Fruit fly (Drosophila melanogaster): ENCODE data around the gene hdly.
A peak's percentile ranks its signal among the peaks of the same experiment; 100 is the strongest.

The hdly gene

DNA sequence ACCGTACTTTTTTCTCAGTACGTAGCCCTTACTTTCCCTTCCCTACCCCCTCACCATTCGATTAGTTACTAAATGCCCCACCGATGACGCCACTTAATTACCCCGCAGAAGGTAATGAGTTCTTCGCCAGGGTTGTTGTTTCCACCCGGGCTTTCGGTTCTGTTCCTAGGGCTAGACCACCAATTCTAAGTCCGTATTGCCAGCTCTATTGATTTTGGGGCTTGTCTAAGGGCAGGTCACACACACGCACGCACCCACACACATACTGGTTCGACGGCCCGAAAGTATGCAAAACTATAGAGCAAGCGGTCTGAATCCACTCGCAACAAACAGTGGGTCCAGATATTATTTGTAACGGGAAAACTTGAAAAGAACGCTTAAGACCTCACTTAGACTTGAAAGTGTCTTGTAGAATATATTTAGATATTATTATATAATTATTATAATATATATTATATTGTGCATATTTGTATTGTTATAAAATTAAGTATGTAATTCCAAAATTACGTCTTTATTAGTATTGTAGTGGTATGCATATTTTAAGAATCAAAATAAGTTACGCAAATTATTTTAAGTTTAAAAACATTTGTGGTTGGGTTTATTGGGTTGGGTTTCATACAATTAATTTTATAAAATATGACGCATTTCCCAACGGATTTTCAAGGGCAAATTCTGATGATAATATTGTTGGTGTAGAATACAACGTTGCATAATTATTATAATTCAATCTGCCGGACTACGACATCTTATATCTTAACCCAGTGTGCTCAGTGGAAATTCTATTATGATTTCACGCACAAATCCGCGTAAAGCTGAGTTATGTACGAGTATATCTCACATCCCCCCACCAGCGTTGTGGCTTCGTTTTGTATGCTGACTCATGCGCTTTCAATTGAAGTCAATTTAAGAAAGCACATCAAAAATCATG, 35.9 kb downstream of the hdly start:
- peak; percentile 9 for TF ChIP-seq CG8159 (tag; optimal IDR thresholded peaks at IDR 0.05)
- TF ChIP-seq CG4496 (GFP tag; IDR thresholded peaks at IDR 0.05): peak; percentile 18; the same call in 1 of the 3 replicates
- no peak for TF ChIP-seq CG8301 (tag; optimal IDR thresholded peaks at IDR 0.05)
- TF ChIP-seq CG34367 (tag; optimal IDR thresholded peaks at IDR 0.05): no peak
- no peak for TF ChIP-seq EcR (GFP tag; optimal IDR thresholded peaks at IDR 0.05)
- peak; percentile 23 for TF ChIP-seq CG32121 (GFP tag; IDR thresholded peaks at IDR 0.05)
- TF ChIP-seq CG13204 (GFP tag; optimal IDR thresholded peaks at IDR 0.05): no peak
- TF ChIP-seq Pif1B (GFP tag; optimal IDR thresholded peaks at IDR 0.05): no peak
- no peak for TF ChIP-seq Ets98B (GFP tag; IDR thresholded peaks at IDR 0.05)
- no peak for TF ChIP-seq gl (tag; optimal IDR thresholded peaks at IDR 0.05)
- no peak for TF ChIP-seq D1 (tag; optimal IDR thresholded peaks at IDR 0.05)
- TF ChIP-seq Snoo (tag; optimal IDR thresholded peaks at IDR 0.05): no peak
- TF ChIP-seq CG17806 (tag; optimal IDR thresholded peaks at IDR 0.05): no peak
- TF ChIP-seq rn (GFP tag; IDR thresholded peaks at IDR 0.05): no peak
- TF ChIP-seq CG14655 (GFP tag; optimal IDR thresholded peaks at IDR 0.05): no peak
- TF ChIP-seq CG9948 (tag; optimal IDR thresholded peaks at IDR 0.05): peak; percentile 14
- peak; percentile 6 for TF ChIP-seq Pif1A (GFP tag; optimal IDR thresholded peaks at IDR 0.05)
- no peak for TF ChIP-seq CG12605 (GFP tag; IDR thresholded peaks at IDR 0.05)

DNA sequence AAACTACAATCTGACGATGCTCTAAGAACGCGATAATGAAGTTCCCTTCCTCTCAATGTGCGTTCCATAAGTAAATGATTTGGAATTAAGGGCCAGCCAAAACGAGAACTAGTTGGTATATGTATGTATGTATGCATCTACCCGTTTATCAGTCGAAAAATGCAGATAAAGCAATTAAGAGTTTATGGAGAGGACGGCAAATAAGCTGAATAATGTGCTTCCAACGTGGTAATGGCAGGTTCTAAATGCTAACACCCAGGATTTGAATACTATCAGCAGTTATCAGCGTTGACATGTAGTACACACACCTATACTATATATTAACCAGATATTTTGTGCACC, 36.6 kb downstream of the hdly start:
- TF ChIP-seq CG8159 (tag; optimal IDR thresholded peaks at IDR 0.05): no peak
- TF ChIP-seq Ets98B (GFP tag; IDR thresholded peaks at IDR 0.05): no peak
- TF ChIP-seq CG10348 (GFP tag; IDR thresholded peaks at IDR 0.05): no peak

dm6 chr3R:20951353-20951955, 37.4 kb downstream of the hdly start:
- no peak for TF ChIP-seq gl (tag; optimal IDR thresholded peaks at IDR 0.05)
- TF ChIP-seq CG17806 (tag; optimal IDR thresholded peaks at IDR 0.05): no peak
- TF ChIP-seq CG4496 (GFP tag; IDR thresholded peaks at IDR 0.05): no peak
- TF ChIP-seq fd96Ca (GFP tag; IDR thresholded peaks at IDR 0.05): no peak
- peak; percentile 19 for TF ChIP-seq EcR (GFP tag; optimal IDR thresholded peaks at IDR 0.05)

- TF ChIP-seq CG12605 (GFP tag; IDR thresholded peaks at IDR 0.05) (no peak), fd96Ca (GFP tag; IDR thresholded peaks at IDR 0.05) (no peak), CG17806 (tag; optimal IDR thresholded peaks at IDR 0.05) (no peak), CG9948 (tag; optimal IDR thresholded peaks at IDR 0.05) (no peak), CG15710 (tag; optimal IDR thresholded peaks at IDR 0.05) (no peak), CG4496 (GFP tag; IDR thresholded peaks at IDR 0.05) (no peak), rn (GFP tag; IDR thresholded peaks at IDR 0.05) (no peak), CG34367 (tag; optimal IDR thresholded peaks at IDR 0.05) (no peak), Pif1B (GFP tag; optimal IDR thresholded peaks at IDR 0.05) (no peak), Ets98B (GFP tag; IDR thresholded peaks at IDR 0.05) (no peak), gl (tag; optimal IDR thresholded peaks at IDR 0.05) (no peak), EcR (GFP tag; optimal IDR thresholded peaks at IDR 0.05) (no peak), CG13204 (GFP tag; optimal IDR thresholded peaks at IDR 0.05) (no peak)
These were observed 38.4 kb downstream of the hdly start for dm6 chr3R:20952423-20953013.

DNA sequence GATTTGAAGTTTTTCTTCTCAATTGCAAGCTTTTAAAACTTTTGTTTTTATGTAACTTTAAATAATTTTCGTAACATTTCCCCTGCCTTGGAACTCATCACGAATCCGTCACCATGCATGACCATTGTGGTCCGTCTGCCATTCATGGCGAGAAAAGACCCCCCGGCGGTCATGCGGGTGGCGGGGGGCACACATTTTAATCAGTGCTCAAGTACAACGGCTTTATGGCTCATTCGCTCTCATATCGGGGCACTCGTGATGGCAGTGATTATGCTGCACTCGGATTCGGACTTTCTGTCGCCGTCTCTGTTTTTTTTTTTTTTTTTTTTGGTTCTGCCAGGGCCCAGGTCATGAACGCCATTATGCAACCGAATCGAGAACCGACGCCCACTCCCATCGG, 40.4 kb downstream of the hdly start:
- TF ChIP-seq CG8159 (tag; optimal IDR thresholded peaks at IDR 0.05) (no peak), CG13204 (GFP tag; optimal IDR thresholded peaks at IDR 0.05) (no peak), CG17806 (tag; optimal IDR thresholded peaks at IDR 0.05) (no peak), D1 (tag; optimal IDR thresholded peaks at IDR 0.05) (no peak), Pif1A (GFP tag; optimal IDR thresholded peaks at IDR 0.05) (no peak)

DNA sequence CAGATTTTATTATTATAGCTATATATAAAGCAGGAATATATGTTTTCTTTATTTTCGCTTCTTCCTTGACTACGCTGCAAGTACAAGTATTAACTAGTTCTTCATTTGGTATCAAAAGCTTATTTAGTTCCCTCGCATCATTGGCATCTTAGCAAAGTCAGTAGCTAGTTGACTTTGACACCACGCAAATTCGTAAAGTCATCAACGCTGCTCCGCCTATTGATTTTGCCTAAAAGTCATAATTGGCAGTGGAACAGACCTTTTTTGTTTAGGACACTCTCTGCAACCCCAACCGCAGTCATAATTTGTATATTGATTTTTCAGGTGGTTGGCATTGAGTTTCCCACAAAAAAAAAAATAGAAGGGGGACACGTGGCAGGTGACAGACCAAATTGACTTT, 41.0 kb downstream of the hdly start:
- no peak for TF ChIP-seq CG9948 (tag; optimal IDR thresholded peaks at IDR 0.05)
- TF ChIP-seq gl (tag; optimal IDR thresholded peaks at IDR 0.05): no peak
- no peak for TF ChIP-seq CG10348 (GFP tag; IDR thresholded peaks at IDR 0.05)

Measured in whole organism, pupa.